Fruit fly (Drosophila melanogaster): Measurements from ENCODE around the gene Prx2.

The Prx2 gene

DNA sequence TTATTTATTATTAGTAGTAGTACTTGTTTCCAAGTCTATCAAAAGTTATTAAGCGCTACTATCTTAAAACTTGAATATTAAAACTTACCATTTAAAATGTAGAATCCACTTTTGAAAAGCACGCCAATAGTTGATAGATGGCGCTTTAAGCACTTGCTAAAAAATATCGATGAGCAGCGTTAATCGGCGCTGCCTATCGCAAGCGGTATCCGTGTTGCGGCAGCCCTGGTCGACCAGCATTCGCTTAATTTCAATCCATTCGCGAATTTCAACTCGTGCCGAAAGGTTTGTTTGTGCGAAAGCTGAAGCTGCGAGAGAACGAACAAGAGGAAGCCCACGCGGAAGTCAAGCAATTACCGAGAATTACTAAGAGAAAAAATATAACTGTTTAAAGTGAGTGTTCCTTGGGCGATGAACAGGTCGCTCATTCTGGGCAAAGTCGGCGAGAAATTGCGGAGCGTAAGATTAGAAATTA, at the start of gene Prx2 (continued):
- TF ChIP-seq CG6808 (GFP tag; optimal IDR thresholded peaks at IDR 0.05) (peak; percentile 18), Eip75B (GFP tag; optimal IDR thresholded peaks at IDR 0.05) (peak; percentile 4), CG6163 (GFP tag; IDR thresholded peaks at IDR 0.05) (peak; percentile 44; the same call in 2 of the 3 replicates), Ets96B (tag; optimal IDR thresholded peaks at IDR 0.05) (no peak), fd59A (GFP tag; optimal IDR thresholded peaks at IDR 0.05) (no peak), lz (GFP tag; optimal IDR thresholded peaks at IDR 0.05) (peak; percentile 4), spab (GFP tag; optimal IDR thresholded peaks at IDR 0.05) (no peak), CG7368 (GFP tag; optimal IDR thresholded peaks at IDR 0.05) (peak; percentile 9)

DNA sequence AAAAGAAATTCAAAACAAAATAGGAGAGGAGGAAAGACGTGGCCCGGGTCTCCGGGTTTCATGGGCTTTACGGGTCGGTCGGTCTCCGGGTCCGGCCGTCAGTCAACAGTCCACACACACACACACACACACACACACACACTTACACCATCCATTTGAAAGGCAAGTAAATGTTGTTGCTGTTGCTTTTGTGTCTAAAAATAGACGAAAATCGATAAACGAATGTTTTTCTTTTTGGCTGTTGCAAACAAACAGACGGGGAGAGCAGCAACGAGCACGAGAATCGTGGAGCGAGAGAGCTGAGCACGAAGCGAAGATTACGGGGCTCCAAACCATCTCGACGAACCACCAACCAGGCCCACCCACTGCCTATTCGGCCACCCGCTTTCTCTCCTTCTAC, 49.4 kb upstream of the Prx2 start:
- TF ChIP-seq Eip78C (GFP tag) = no peak
- peak; percentile 30 for TF ChIP-seq fkh (GFP tag; optimal IDR thresholded peaks at IDR 0.05)
- no peak for TF ChIP-seq CG8632 (GFP tag; optimal IDR thresholded peaks at IDR 0.05)

DNA sequence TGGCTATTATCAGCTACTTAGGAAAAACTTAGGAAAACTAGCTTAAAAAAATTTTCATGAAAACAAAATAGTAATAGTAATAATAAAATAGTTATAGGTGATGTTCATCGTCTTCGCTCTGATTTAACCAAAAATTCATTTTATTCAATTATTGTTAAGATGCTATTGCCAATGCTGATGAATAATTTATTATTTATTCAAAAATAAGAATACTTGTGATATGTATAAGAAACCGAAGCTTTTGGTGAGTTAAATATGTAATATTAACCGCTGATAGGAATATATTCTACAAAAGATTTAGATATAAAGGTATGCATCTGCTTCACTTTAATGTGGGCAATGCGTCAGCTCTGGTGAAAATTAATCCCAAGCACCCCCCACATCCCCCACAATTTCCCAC, 48.9 kb upstream of the Prx2 start:
- TF ChIP-seq Eip78C (GFP tag) = peak; percentile 52
- TF ChIP-seq CG8119 (GFP tag; IDR thresholded peaks at IDR 0.05) = no peak

dm6 chrX:13281244-13281877, 48.3 kb upstream of the Prx2 start:
- peak; percentile 62 for TF ChIP-seq svp (GFP tag)
- TF ChIP-seq Eip78C (GFP tag) = peak; percentile 54
- peak; percentile 11 for TF ChIP-seq Met (GFP tag; optimal IDR thresholded peaks at IDR 0.05)
- TF ChIP-seq CG32006 (GFP tag; optimal IDR thresholded peaks at IDR 0.05) = peak; percentile 9
- no peak for TF ChIP-seq acj6 (GFP tag; optimal IDR thresholded peaks at IDR 0.05)
- no peak for TF ChIP-seq CG6163 (GFP tag; IDR thresholded peaks at IDR 0.05)
- TF ChIP-seq fkh (GFP tag; optimal IDR thresholded peaks at IDR 0.05) = peak; percentile 71
- peak; percentile 0 for TF ChIP-seq lz (GFP tag; optimal IDR thresholded peaks at IDR 0.05)
- TF ChIP-seq spab (GFP tag; optimal IDR thresholded peaks at IDR 0.05) = no peak

DNA sequence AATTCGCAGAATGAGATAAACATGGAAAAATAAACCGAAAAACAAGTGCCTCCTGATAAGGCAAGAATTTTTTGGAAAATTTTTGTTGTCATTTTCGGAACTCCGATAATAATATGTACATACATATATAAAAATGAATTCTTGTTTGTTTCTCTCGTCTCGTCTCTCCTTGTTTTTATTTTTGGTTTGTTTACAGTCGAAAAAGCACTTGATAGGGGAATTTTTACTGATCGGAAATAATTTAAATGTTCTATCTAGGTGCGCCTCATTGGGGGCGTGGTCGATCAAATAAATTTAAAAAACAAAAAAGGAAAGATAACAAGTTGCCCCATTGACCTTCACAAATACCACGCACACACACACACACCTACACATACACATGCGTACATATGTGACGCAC, 46.9 kb upstream of the Prx2 start:
- TF ChIP-seq svp (GFP tag) = peak; percentile 43
- TF ChIP-seq CG16779 (tag; optimal IDR thresholded peaks at IDR 0.05) = no peak

- TF ChIP-seq dsx (GFP tag; optimal IDR thresholded peaks at IDR 0.05; ENCODE audit: poor library complexity, severe bottlenecking) (no peak), pdm3 (GFP tag; optimal IDR thresholded peaks at IDR 0.05) (peak; percentile 42), CG8119 (GFP tag; IDR thresholded peaks at IDR 0.05) (no peak), esn (GFP tag; optimal IDR thresholded peaks at IDR 0.05) (peak; percentile 49), Ets21C (GFP tag; optimal IDR thresholded peaks at IDR 0.05) (no peak), OdsH (GFP tag; optimal IDR thresholded peaks at IDR 0.05) (no peak), Eip75B (GFP tag; optimal IDR thresholded peaks at IDR 0.05) (no peak), CG10669 (GFP tag; optimal IDR thresholded peaks at IDR 0.05) (no peak), fd59A (GFP tag; optimal IDR thresholded peaks at IDR 0.05) (peak; percentile 2), CG16779 (tag; optimal IDR thresholded peaks at IDR 0.05) (no peak), Smox (GFP tag; optimal IDR thresholded peaks at IDR 0.05) (peak; percentile 43), Sox14 (GFP tag; optimal IDR thresholded peaks at IDR 0.05) (peak; percentile 11), CG3919 (GFP tag; optimal IDR thresholded peaks at IDR 0.05) (no peak), CG31627 (GFP tag; optimal IDR thresholded peaks at IDR 0.05) (peak; percentile 15), Hr39 (GFP tag; optimal IDR thresholded peaks at IDR 0.05) (peak; percentile 17), svp (GFP tag) (peak; percentile 31), CG10631 (GFP tag; optimal IDR thresholded peaks at IDR 0.05) (peak; percentile 26), Sox15 (GFP tag; optimal IDR thresholded peaks at IDR 0.05) (no peak), vri (GFP tag; optimal IDR thresholded peaks at IDR 0.05) (no peak), Eip78C (GFP tag) (peak; percentile 70), Sox102F (GFP tag; optimal IDR thresholded peaks at IDR 0.05) (peak; percentile 20), net (GFP tag; optimal IDR thresholded peaks at IDR 0.05) (no peak), ss (GFP tag; optimal IDR thresholded peaks at IDR 0.05) (peak in 1 of 2 experiments; percentile 14)
These were observed 45.6 kb upstream of the Prx2 start for dm6 chrX:13283940-13284547.
